Fruit fly (Drosophila melanogaster): ENCODE results near the gene CG32214.
"Not testable (repeated sequence)": the region's sequence is repeated elsewhere in the genome, so short reads cannot be mapped to it uniquely, and the experiment has no call there.

CG32214 gene

dm6 chr3L:19486398-19486797 is 19.3 kb downstream of the CG32214 start, which contains the start of gene brv1:
brv1 (minus strand) TSS chr3L:19486498.
- TF ChIP-seq OdsH (GFP tag; optimal IDR thresholded peaks at IDR 0.05) (no peak), brk (GFP tag; optimal IDR thresholded peaks at IDR 0.05) (no peak), Hr83 (GFP tag; optimal IDR thresholded peaks at IDR 0.05; ENCODE audit: poor library complexity, severe bottlenecking) (no peak), dmrt93B (GFP tag; optimal IDR thresholded peaks at IDR 0.05) (no peak), woc (GFP tag; optimal IDR thresholded peaks at IDR 0.05) (no peak), ey (GFP tag; optimal IDR thresholded peaks at IDR 0.05) (no peak), Sp1 (GFP tag; optimal IDR thresholded peaks at IDR 0.05) (no peak), rgr (GFP tag; optimal IDR thresholded peaks at IDR 0.05) (no peak), psq (GFP tag; optimal IDR thresholded peaks at IDR 0.05) (no peak), h (GFP tag; optimal IDR thresholded peaks at IDR 0.05) (no peak)

dm6 chr3L:19487260-19487659 is 20.1 kb downstream of the CG32214 start, which contains the start of gene CG32212:
CG32212 (plus strand) TSS chr3L:19487560.
- not testable (repeated sequence) for TF ChIP-seq Vsx2 (GFP tag; optimal IDR thresholded peaks at IDR 0.05; ENCODE audit: partially characterized antibody); GATAd (GFP tag; optimal IDR thresholded peaks at IDR 0.05); Mio (GFP tag; optimal IDR thresholded peaks at IDR 0.05)

DNA sequence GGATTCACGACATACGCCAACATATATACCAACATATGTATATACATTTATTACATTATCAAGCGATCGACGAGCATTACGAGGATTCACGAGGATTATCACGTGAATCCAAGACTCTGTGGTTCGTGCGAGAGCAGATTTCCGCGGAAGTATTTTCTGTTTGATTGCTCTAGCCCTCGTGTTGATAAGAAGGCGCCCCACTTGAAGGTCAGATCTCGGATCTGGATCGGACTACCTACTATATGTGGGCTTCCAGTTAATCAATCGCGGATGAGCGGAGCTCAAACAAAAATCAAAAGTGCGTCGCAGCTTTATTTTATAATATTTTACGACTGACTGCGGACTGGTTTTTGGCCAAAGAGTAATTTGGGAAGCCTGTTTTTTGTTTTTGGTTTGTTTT is 27.8 kb downstream of the CG32214 start:
- TF ChIP-seq sv (GFP tag; optimal IDR thresholded peaks at IDR 0.05) (no peak), dmrt93B (GFP tag; optimal IDR thresholded peaks at IDR 0.05) (no peak), Hr78 (GFP tag; optimal IDR thresholded peaks at IDR 0.05) (no peak), Myc (optimal IDR thresholded peaks at IDR 0.05) (no peak), CG32264 (GFP tag; optimal IDR thresholded peaks at IDR 0.05) (no peak), tai (GFP tag; optimal IDR thresholded peaks at IDR 0.05) (no peak), dsf (GFP tag; optimal IDR thresholded peaks at IDR 0.05; ENCODE audit: borderline replicate concordance) (no peak), Rel (GFP tag; optimal IDR thresholded peaks at IDR 0.05) (no peak), Rel (tag; optimal IDR thresholded peaks at IDR 0.05) (no peak)

DNA sequence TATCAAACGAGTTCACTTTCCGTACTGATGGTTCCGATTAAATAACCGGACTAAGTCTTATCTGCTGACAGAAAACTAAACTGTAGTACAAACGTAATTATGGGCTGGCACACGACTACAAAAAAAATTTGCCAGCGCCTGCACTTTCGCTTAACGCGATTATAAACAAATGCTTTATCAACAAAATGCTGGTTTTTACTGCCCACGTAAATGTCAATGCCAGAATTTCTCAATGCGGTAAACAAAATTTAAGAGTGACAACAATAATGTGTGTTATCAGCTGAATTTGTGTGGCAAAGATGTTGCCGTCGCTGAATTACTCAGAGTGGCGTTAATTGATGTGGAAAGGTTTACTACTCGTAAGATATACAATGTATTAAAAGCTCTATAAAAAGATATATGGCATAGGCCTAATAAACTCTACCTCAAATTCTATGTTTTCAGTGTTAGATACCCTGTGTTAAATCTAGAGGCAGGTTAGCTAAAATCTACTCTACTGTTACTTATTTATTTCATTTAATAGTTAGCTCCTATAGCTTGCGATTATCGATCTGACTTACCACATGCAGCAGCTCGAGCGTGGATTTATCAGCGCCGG is 28.9 kb downstream of the CG32214 start:
- TF ChIP-seq GATAd (GFP tag; optimal IDR thresholded peaks at IDR 0.05) (no peak), Hr83 (GFP tag; optimal IDR thresholded peaks at IDR 0.05; ENCODE audit: poor library complexity, severe bottlenecking) (no peak), Dfd (GFP tag; optimal IDR thresholded peaks at IDR 0.05) (no peak), Sp1 (GFP tag; optimal IDR thresholded peaks at IDR 0.05) (no peak), psq (GFP tag; optimal IDR thresholded peaks at IDR 0.05) (no peak), tai (GFP tag; optimal IDR thresholded peaks at IDR 0.05) (no peak), dsf (GFP tag; optimal IDR thresholded peaks at IDR 0.05; ENCODE audit: borderline replicate concordance) (no peak), br (GFP tag; optimal IDR thresholded peaks at IDR 0.05) (no peak), Rel (GFP tag; optimal IDR thresholded peaks at IDR 0.05) (no peak), Rel (tag; optimal IDR thresholded peaks at IDR 0.05) (no peak), h (GFP tag; optimal IDR thresholded peaks at IDR 0.05) (no peak), foxo (GFP tag; optimal IDR thresholded peaks at IDR 0.05) (no peak), usp (GFP tag; optimal IDR thresholded peaks at IDR 0.05) (no peak), brk (GFP tag; optimal IDR thresholded peaks at IDR 0.05) (no peak), sv (GFP tag; optimal IDR thresholded peaks at IDR 0.05) (no peak), jim (GFP tag; optimal IDR thresholded peaks at IDR 0.05) (no peak), N (GFP tag; optimal IDR thresholded peaks at IDR 0.05) (no peak), CG32264 (GFP tag; optimal IDR thresholded peaks at IDR 0.05) (no peak), Hnf4 (GFP tag; optimal IDR thresholded peaks at IDR 0.05) (no peak), rgr (GFP tag; optimal IDR thresholded peaks at IDR 0.05) (no peak)

DNA sequence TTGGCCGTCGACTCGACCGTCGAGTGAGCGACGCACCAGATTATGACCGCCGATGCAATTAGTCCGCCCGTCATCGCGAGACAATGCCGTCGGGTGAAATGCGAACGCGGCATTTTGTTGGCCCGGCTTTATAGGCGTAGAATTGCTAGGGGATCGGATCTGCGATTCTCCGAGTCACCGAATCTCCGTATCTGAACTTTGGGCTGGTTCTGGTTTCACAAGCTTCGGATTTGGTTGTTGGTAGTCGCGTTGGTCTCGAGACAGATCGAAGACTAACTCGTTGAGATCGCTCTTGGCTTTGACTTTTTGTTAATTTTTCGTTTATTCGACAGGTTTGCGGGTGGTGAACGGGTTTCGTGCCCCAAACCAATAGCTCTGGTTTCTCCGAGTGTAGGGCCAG is 29.5 kb downstream of the CG32214 start:
- TF ChIP-seq ey (GFP tag; optimal IDR thresholded peaks at IDR 0.05) (no peak), usp (GFP tag; optimal IDR thresholded peaks at IDR 0.05) (no peak), h (GFP tag; optimal IDR thresholded peaks at IDR 0.05) (no peak), CG32264 (GFP tag; optimal IDR thresholded peaks at IDR 0.05) (no peak), Hr83 (GFP tag; optimal IDR thresholded peaks at IDR 0.05; ENCODE audit: poor library complexity, severe bottlenecking) (no peak), CrebA (GFP tag; optimal IDR thresholded peaks at IDR 0.05; ENCODE audit: borderline replicate concordance) (no peak)

DNA sequence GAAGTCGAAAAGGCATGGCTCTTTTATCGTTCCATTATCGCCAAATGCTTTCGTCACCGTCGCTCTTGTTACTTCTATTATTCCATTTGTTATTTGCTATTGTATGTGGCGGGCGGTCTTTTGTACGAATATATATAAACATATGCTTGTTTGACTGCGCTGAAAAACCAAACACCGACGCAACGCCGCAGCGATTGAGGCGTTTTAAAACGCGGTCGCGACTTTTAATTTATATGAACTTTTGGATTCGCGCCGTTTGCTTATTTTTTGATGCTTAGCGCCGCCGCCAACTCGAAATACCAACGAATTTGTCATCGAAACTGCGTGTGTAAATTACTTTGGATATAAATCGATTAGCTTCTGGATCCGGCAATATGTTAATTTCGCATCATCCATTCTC is 30.0 kb downstream of the CG32214 start:
- no peak for TF ChIP-seq psq (GFP tag; optimal IDR thresholded peaks at IDR 0.05)
- TF ChIP-seq Mio (GFP tag; optimal IDR thresholded peaks at IDR 0.05): no peak
- no peak for TF ChIP-seq Dfd (GFP tag; optimal IDR thresholded peaks at IDR 0.05)
- TF ChIP-seq Rel (GFP tag; optimal IDR thresholded peaks at IDR 0.05): no peak
- TF ChIP-seq Rel (tag; optimal IDR thresholded peaks at IDR 0.05): no peak
- TF ChIP-seq pan (optimal IDR thresholded peaks at IDR 0.05): no peak
- TF ChIP-seq Abd-B (GFP tag; optimal IDR thresholded peaks at IDR 0.05): no peak
- TF ChIP-seq dl (GFP tag; optimal IDR thresholded peaks at IDR 0.05; ENCODE audit: insufficient read depth in 1 of 2, partially characterized antibody in 2 of 2): no peak
- TF ChIP-seq GATAd (GFP tag; optimal IDR thresholded peaks at IDR 0.05): no peak
- no peak for TF ChIP-seq HLH106 (tag; optimal IDR thresholded peaks at IDR 0.05)
- no peak for TF ChIP-seq Sp1 (GFP tag; optimal IDR thresholded peaks at IDR 0.05)
- TF ChIP-seq br (GFP tag; optimal IDR thresholded peaks at IDR 0.05): no peak
- TF ChIP-seq CrebA (GFP tag; optimal IDR thresholded peaks at IDR 0.05; ENCODE audit: borderline replicate concordance): no peak
- TF ChIP-seq jim (GFP tag; optimal IDR thresholded peaks at IDR 0.05): no peak
- no peak for TF ChIP-seq CG9705 (GFP tag; optimal IDR thresholded peaks at IDR 0.05)
- no peak for TF ChIP-seq Myc (optimal IDR thresholded peaks at IDR 0.05)

Measured in whole organism, wandering third instar larva.